Worm (Caenorhabditis elegans): ENCODE measurements around the gene K11H12.1.

K11H12.1 gene

ce11 chrIV:682726-683340 is 29.6 kb upstream of the K11H12.1 start:
- no peak for TF ChIP-seq hlh-17 (GFP tag; optimal IDR thresholded peaks at IDR 0.05; ENCODE audit: borderline replicate concordance)
- peak; percentile 80 for TF ChIP-seq snu-23 (GFP tag; optimal IDR thresholded peaks at IDR 0.05)
- no peak for TF ChIP-seq ceh-90 (tag; optimal IDR thresholded peaks at IDR 0.05)
- TF ChIP-seq nhr-85 (tag), result peak; percentile 70
- peak; percentile 52 to 75 for TF ChIP-seq lin-35 (GFP tag; optimal IDR thresholded peaks at IDR 0.05)
- TF ChIP-seq lsy-2 (tag; optimal IDR thresholded peaks at IDR 0.05), result peak; percentile 41 to 70
- TF ChIP-seq blmp-1 (tag; optimal IDR thresholded peaks at IDR 0.05), result peak; percentile 98
- TF ChIP-seq ces-1 (GFP tag; optimal IDR thresholded peaks at IDR 0.05), result no peak
- no peak for TF ChIP-seq hlh-4 (tag; optimal IDR thresholded peaks at IDR 0.05)
- peak; percentile 46 for TF ChIP-seq skn-1 (tag; optimal IDR thresholded peaks at IDR 0.05)
- no peak for TF ChIP-seq F16B12.6 (tag; optimal IDR thresholded peaks at IDR 0.05)
- TF ChIP-seq irx-1 (tag; optimal IDR thresholded peaks at IDR 0.05), result peak; percentile 17
- TF ChIP-seq unc-62 (GFP tag; optimal IDR thresholded peaks at IDR 0.05), result no peak
- TF ChIP-seq lin-13 (GFP tag; optimal IDR thresholded peaks at IDR 0.05), result no peak
- TF ChIP-seq C34B4.2 (tag; optimal IDR thresholded peaks at IDR 0.05), result no peak
- TF ChIP-seq dpl-1 (GFP tag; optimal IDR thresholded peaks at IDR 0.05), result peak in 2 of 3 experiments; percentile 34 to 63
- TF ChIP-seq mef-2 (tag; optimal IDR thresholded peaks at IDR 0.05), result no peak
- peak; percentile 28 for TF ChIP-seq fos-1 (tag; optimal IDR thresholded peaks at IDR 0.05)
- TF ChIP-seq ztf-11 (tag; optimal IDR thresholded peaks at IDR 0.05), result no peak
- TF ChIP-seq C16A3.4 (tag; optimal IDR thresholded peaks at IDR 0.05), result peak; percentile 64
- peak; percentile 37 for TF ChIP-seq elt-2 (tag; optimal IDR thresholded peaks at IDR 0.05)
- no peak for TF ChIP-seq unc-130 (tag; optimal IDR thresholded peaks at IDR 0.05)
- no peak for TF ChIP-seq efl-3 (GFP tag; optimal IDR thresholded peaks at IDR 0.05)
- no peak for TF ChIP-seq zip-4 (GFP tag; optimal IDR thresholded peaks at IDR 0.05)
- TF ChIP-seq lin-39 (tag; optimal IDR thresholded peaks at IDR 0.05), result no peak
- TF ChIP-seq zag-1 (tag; optimal IDR thresholded peaks at IDR 0.05), result no peak
- TF ChIP-seq ceh-8 (GFP tag; optimal IDR thresholded peaks at IDR 0.05), result no peak
- TF ChIP-seq mep-1 (tag; optimal IDR thresholded peaks at IDR 0.05), result peak; percentile 52
- TF ChIP-seq ceh-88 (GFP tag; IDR thresholded peaks at IDR 0.05), result 0 out of 2 replicates have a peak, but pooled peaks have one; percentile 9
- 0 out of 2 replicates have a peak, but pooled peaks have one; percentile 31 for TF ChIP-seq grh-1 (GFP tag; IDR thresholded peaks at IDR 0.05)
- TF ChIP-seq nhr-237 (tag; optimal IDR thresholded peaks at IDR 0.05), result no peak
- TF ChIP-seq aly-2 (tag; optimal IDR thresholded peaks at IDR 0.05), result no peak
- TF ChIP-seq pax-3 (tag; optimal IDR thresholded peaks at IDR 0.05), result peak; percentile 40
- TF ChIP-seq ceh-63 (GFP tag; optimal IDR thresholded peaks at IDR 0.05), result no peak
- TF ChIP-seq nhr-77 (tag; optimal IDR thresholded peaks at IDR 0.05), result peak; percentile 35
- TF ChIP-seq sox-4 (tag; optimal IDR thresholded peaks at IDR 0.05), result no peak
- no peak for TF ChIP-seq unc-30 (tag; optimal IDR thresholded peaks at IDR 0.05)
- TF ChIP-seq ceh-82 (tag; optimal IDR thresholded peaks at IDR 0.05), result peak; percentile 17 to 57 (median 54)
- peak; percentile 60 for TF ChIP-seq lin-14 (GFP tag; optimal IDR thresholded peaks at IDR 0.05)
- TF ChIP-seq lir-3 (tag; optimal IDR thresholded peaks at IDR 0.05; ENCODE audit: poor library complexity), result peak; percentile 16
- TF ChIP-seq fkh-4 (tag; optimal IDR thresholded peaks at IDR 0.05; ENCODE audit: borderline replicate concordance), result no peak
- TF ChIP-seq tbx-2 (tag; optimal IDR thresholded peaks at IDR 0.05), result peak; percentile 46
- TF ChIP-seq unc-98 (GFP tag; IDR thresholded peaks at IDR 0.05), result no peak
- TF ChIP-seq nhr-90 (tag; optimal IDR thresholded peaks at IDR 0.05; ENCODE audit: poor library complexity), result peak; percentile 74
- TF ChIP-seq nhr-11 (tag; optimal IDR thresholded peaks at IDR 0.05), result no peak
- TF ChIP-seq elt-3 (tag; optimal IDR thresholded peaks at IDR 0.05), result peak in 1 of 6 experiments; percentile 55
- no peak for TF ChIP-seq nhr-20 (tag; optimal IDR thresholded peaks at IDR 0.05)
- TF ChIP-seq nhr-84 (tag; optimal IDR thresholded peaks at IDR 0.05), result no peak
- no peak for TF ChIP-seq pqm-1 (tag; optimal IDR thresholded peaks at IDR 0.05)
- TF ChIP-seq nhr-12 (tag; optimal IDR thresholded peaks at IDR 0.05), result no peak
- TF ChIP-seq nhr-28 (tag; optimal IDR thresholded peaks at IDR 0.05), result no peak
- TF ChIP-seq tlp-1 (tag; optimal IDR thresholded peaks at IDR 0.05), result no peak
